Fruit fly (Drosophila melanogaster) whole organism, embryonic: ENCODE measurements around the gene dhd.
A peak's percentile ranks its signal among the peaks of the same experiment; 100 is the strongest.

Source experiments
- Abd-B ChIP-seq: fragments of 200-800 bp; sonication (Bioruptor generic); optimal IDR thresholded peaks from 2 replicates; lab custom pipeline; 2018; ENCODE audit warnings: missing biosample characterization, mild to moderate bottlenecking, missing genetic modification characterization, moderate library complexity
- Asciz ChIP-seq: fragments of 200-800 bp; sonication (Bioruptor generic); optimal IDR thresholded peaks from 2 replicates; lab custom pipeline; 2017; ENCODE audit warnings: missing biosample characterization, mild to moderate bottlenecking, missing genetic modification characterization, missing genetic modification reagents
- Blimp-1 ChIP-seq: fragments of 200-800 bp; sonication (Bioruptor generic); optimal IDR thresholded peaks from 3 replicates; lab custom pipeline; 2018; ENCODE audit warnings: missing biosample characterization, missing genetic modification characterization, mild to moderate bottlenecking, moderate library complexity, missing genetic modification reagents
- CG10147 ChIP-seq: fragments of 200-800 bp; sonication (Bioruptor generic); optimal IDR thresholded peaks from 2 replicates; lab custom pipeline; 2019; ENCODE audit warnings: missing biosample characterization, mild to moderate bottlenecking, missing genetic modification characterization, moderate library complexity
- CG10274 ChIP-seq: fragments of 200-800 bp; sonication (Bioruptor generic); optimal IDR thresholded peaks from 3 replicates; lab custom pipeline; 2017; ENCODE audit warnings: missing biosample characterization, mild to moderate bottlenecking, missing genetic modification characterization
- CG11398 ChIP-seq: fragments of 200-800 bp; sonication (Bioruptor generic); optimal IDR thresholded peaks from 2 replicates; lab custom pipeline; 2016; ENCODE audit warnings: missing biosample characterization, missing genetic modification characterization
- CG13287 ChIP-seq: fragments of 200-800 bp; sonication (Bioruptor generic); IDR thresholded peaks from 2 replicates; pipeline ENCODE4 v1.3.6; 2022; ENCODE audit warnings: missing biosample characterization, missing genetic modification characterization; ENCODE audit not compliant: partially characterized antibody
- CG1602 ChIP-seq: fragments of 200-800 bp; sonication (Bioruptor generic); optimal IDR thresholded peaks from 3 replicates; lab custom pipeline; 2016; ENCODE audit warnings: missing biosample characterization, missing genetic modification characterization
- CG16779 ChIP-seq: fragments of 200-800 bp; sonication (Bioruptor generic); IDR thresholded peaks from 2 replicates; pipeline ENCODE4 v1.3.6; 2022; ENCODE audit warnings: missing biosample characterization, missing genetic modification characterization
- CG16813 ChIP-seq: fragments of 200-800 bp; sonication (Bioruptor generic); IDR thresholded peaks from 3 replicates; pipeline ENCODE4 v1.3.6; 2022; ENCODE audit warnings: missing biosample characterization, missing genetic modification characterization; ENCODE audit not compliant: partially characterized antibody
- CG17612 ChIP-seq: fragments of 200-800 bp; sonication (Bioruptor generic); IDR thresholded peaks from 2 replicates; pipeline ENCODE4 v1.3.6; 2022; ENCODE audit warnings: missing biosample characterization, missing genetic modification characterization
- CG2199 ChIP-seq: fragments of 200-800 bp; sonication (Bioruptor generic); IDR thresholded peaks from 3 replicates; pipeline ENCODE4 v1.3.6; 2022; ENCODE audit warnings: missing biosample characterization, missing genetic modification characterization
- CG3281 ChIP-seq: fragments of 200-800 bp; sonication (Bioruptor generic); optimal IDR thresholded peaks from 3 replicates; lab custom pipeline; 2017; ENCODE audit warnings: missing biosample characterization, mild to moderate bottlenecking, missing genetic modification characterization
- CG3847 ChIP-seq: fragments of 200-800 bp; sonication (Bioruptor generic); IDR thresholded peaks from 2 replicates; pipeline ENCODE4 v1.3.6; 2022; ENCODE audit warnings: missing biosample characterization, missing genetic modification characterization
- CG42726 ChIP-seq: fragments of 200-800 bp; sonication (Bioruptor generic); IDR thresholded peaks from 2 replicates; pipeline ENCODE4 v1.3.6; 2022; ENCODE audit warnings: missing biosample characterization, missing genetic modification characterization; ENCODE audit not compliant: partially characterized antibody
- CG4707 ChIP-seq: fragments of 200-800 bp; sonication (Bioruptor generic); optimal IDR thresholded peaks from 2 replicates; lab custom pipeline; 2018; ENCODE audit warnings: missing biosample characterization, mild to moderate bottlenecking, missing genetic modification characterization, moderate library complexity
- CG6654 ChIP-seq: fragments of 200-800 bp; sonication (Bioruptor generic); optimal IDR thresholded peaks from 2 replicates; lab custom pipeline; 2017; ENCODE audit warnings: missing biosample characterization, mild to moderate bottlenecking, missing genetic modification characterization
- CG6689 ChIP-seq: fragments of 200-800 bp; sonication (Bioruptor generic); IDR thresholded peaks from 2 replicates; pipeline ENCODE4 v1.3.6; 2022; ENCODE audit warnings: missing biosample characterization, missing genetic modification characterization
- CG9437 ChIP-seq: fragments of 200-800 bp; sonication (Bioruptor generic); optimal IDR thresholded peaks from 2 replicates; lab custom pipeline; 2018; ENCODE audit warnings: missing biosample characterization, mild to moderate bottlenecking, missing genetic modification characterization
- Dbx ChIP-seq: fragments of 200-800 bp; sonication (Bioruptor generic); IDR thresholded peaks from 3 replicates; pipeline ENCODE4 v1.3.6; 2022; ENCODE audit warnings: missing biosample characterization, missing genetic modification characterization
- E2f1 ChIP-seq: fragments of 200-800 bp; sonication (Bioruptor generic); IDR thresholded peaks from 2 replicates; pipeline ENCODE4 v1.3.6; 2022; ENCODE audit warnings: missing biosample characterization, missing genetic modification characterization
- ERR ChIP-seq: fragments of 200-800 bp; sonication (Bioruptor generic); optimal IDR thresholded peaks from 2 replicates; lab custom pipeline; 2016; ENCODE audit warnings: missing biosample characterization, missing genetic modification characterization
- Elba2 ChIP-seq: fragments of 200-800 bp; sonication (Bioruptor generic); optimal IDR thresholded peaks from 3 replicates; lab custom pipeline; 2016; ENCODE audit warnings: missing biosample characterization, missing genetic modification characterization
- Gug ChIP-seq: fragments of 200-800 bp; sonication (Bioruptor generic); IDR thresholded peaks from 4 replicates; pipeline ENCODE4 v1.3.6; 2022; ENCODE audit warnings: missing biosample characterization, missing genetic modification characterization
- HmgZ ChIP-seq: fragments of 200-800 bp; sonication (Bioruptor generic); optimal IDR thresholded peaks from 2 replicates; lab custom pipeline; 2018; ENCODE audit warnings: missing biosample characterization, mild to moderate bottlenecking, missing genetic modification characterization
- Hr51 ChIP-seq, 2 experiments: fragments of 200-800 bp; sonication (Bioruptor generic); optimal IDR thresholded peaks; 2 replicates in 1 of 2; 3 replicates in 1 of 2; lab custom pipeline; 2016 to 2018; ENCODE audit warnings: missing biosample characterization in 2 of 2, missing genetic modification characterization in 2 of 2, mild to moderate bottlenecking in 1 of 2, moderate library complexity in 1 of 2
- Jarid2 ChIP-seq: fragments of 200-800 bp; sonication (Bioruptor generic); optimal IDR thresholded peaks from 3 replicates; lab custom pipeline; 2017; ENCODE audit warnings: mild to moderate bottlenecking, missing biosample characterization, missing genetic modification reagents, missing genetic modification characterization
- Kr ChIP-seq: fragments of 200-800 bp; sonication (Bioruptor generic); optimal IDR thresholded peaks from 2 replicates; lab custom pipeline; 2017; ENCODE audit warnings: missing biosample characterization, mild to moderate bottlenecking, missing genetic modification characterization
- Max ChIP-seq: fragments of 200-800 bp; sonication (Bioruptor generic); optimal IDR thresholded peaks from 2 replicates; lab custom pipeline; 2016; ENCODE audit warnings: missing biosample characterization, mild to moderate bottlenecking, missing genetic modification characterization
- Xbp1 ChIP-seq: fragments of 200-800 bp; sonication (Bioruptor generic); optimal IDR thresholded peaks from 3 replicates; lab custom pipeline; 2016; ENCODE audit warnings: missing biosample characterization, mild to moderate bottlenecking, missing genetic modification characterization
- Xrp1 ChIP-seq: fragments of 200-800 bp; sonication (Bioruptor generic); IDR thresholded peaks from 2 replicates; pipeline ENCODE4 v1.3.6; 2022; ENCODE audit warnings: missing biosample characterization, missing genetic modification characterization
- ara ChIP-seq: fragments of 200-800 bp; sonication (Bioruptor generic); IDR thresholded peaks from 2 replicates; pipeline ENCODE4 v1.3.6; 2022; ENCODE audit warnings: missing biosample characterization, missing genetic modification characterization
- bcd ChIP-seq: fragments of 200-800 bp; sonication (Bioruptor generic); optimal IDR thresholded peaks from 2 replicates; lab custom pipeline; 2017; ENCODE audit warnings: missing biosample characterization, mild to moderate bottlenecking, missing genetic modification characterization
- caup ChIP-seq: fragments of 200-800 bp; sonication (Bioruptor generic); optimal IDR thresholded peaks from 3 replicates; lab custom pipeline; 2017; ENCODE audit warnings: missing biosample characterization, mild to moderate bottlenecking, missing genetic modification characterization, moderate library complexity; ENCODE audit not compliant: severe bottlenecking
- chn ChIP-seq: fragments of 200-800 bp; sonication (Bioruptor generic); optimal IDR thresholded peaks from 2 replicates; lab custom pipeline; 2016; ENCODE audit warnings: missing biosample characterization, missing genetic modification characterization
- dan ChIP-seq: fragments of 200-800 bp; sonication (Bioruptor generic); IDR thresholded peaks from 2 replicates; pipeline ENCODE4 v1.3.6; 2022; ENCODE audit warnings: missing biosample characterization, missing genetic modification characterization
- fru ChIP-seq: fragments of >200 bp; optimal IDR thresholded peaks from 2 replicates; lab custom pipeline; 2017
- h ChIP-seq: fragments of >200 bp; optimal IDR thresholded peaks from 2 replicates; lab custom pipeline; 2017
- ham ChIP-seq: fragments of 200-800 bp; sonication (Bioruptor generic); IDR thresholded peaks from 2 replicates; pipeline ENCODE4 v1.3.6; 2022; ENCODE audit warnings: missing biosample characterization, missing genetic modification characterization
- hth ChIP-seq: fragments of >200 bp; optimal IDR thresholded peaks from 2 replicates; lab custom pipeline; 2017; ENCODE audit warnings: inconsistent platforms
- kni ChIP-seq: fragments of 200-800 bp; sonication (Bioruptor generic); optimal IDR thresholded peaks from 3 replicates; lab custom pipeline; 2017; ENCODE audit warnings: mild to moderate bottlenecking, missing biosample characterization, missing genetic modification reagents, missing genetic modification characterization
- lab ChIP-seq: fragments of 200-800 bp; sonication (Bioruptor generic); optimal IDR thresholded peaks from 3 replicates; lab custom pipeline; 2017; ENCODE audit warnings: missing biosample characterization, missing genetic modification characterization, mild to moderate bottlenecking, moderate library complexity, missing genetic modification reagents
- nerfin-2 ChIP-seq: fragments of 200-800 bp; sonication (Bioruptor generic); IDR thresholded peaks from 2 replicates; pipeline ENCODE4 v1.3.6; 2022; ENCODE audit warnings: missing biosample characterization, missing genetic modification characterization; ENCODE audit not compliant: partially characterized antibody
- repo ChIP-seq: fragments of 200-800 bp; sonication (Bioruptor generic); optimal IDR thresholded peaks from 2 replicates; lab custom pipeline; 2016; ENCODE audit warnings: missing biosample characterization, missing genetic modification characterization
- row ChIP-seq: fragments of 200-800 bp; sonication (Bioruptor generic); IDR thresholded peaks from 3 replicates; pipeline ENCODE4 v1.3.6; 2022; ENCODE audit warnings: missing biosample characterization, missing genetic modification characterization
- schlank ChIP-seq: fragments of 200-800 bp; sonication (Bioruptor generic); optimal IDR thresholded peaks from 2 replicates; lab custom pipeline; 2018; ENCODE audit warnings: missing biosample characterization, mild to moderate bottlenecking, missing genetic modification characterization
- sens-2 ChIP-seq: fragments of 200-800 bp; sonication (Bioruptor generic); IDR thresholded peaks from 2 replicates; pipeline ENCODE4 v1.3.6; 2022; ENCODE audit warnings: missing biosample characterization, missing genetic modification characterization
- sim ChIP-seq: fragments of 200-800 bp; sonication (Bioruptor generic); IDR thresholded peaks from 2 replicates; pipeline ENCODE4 v1.3.6; 2022; ENCODE audit warnings: missing biosample characterization, missing genetic modification characterization
- ssp ChIP-seq: fragments of 200-800 bp; sonication (Bioruptor generic); IDR thresholded peaks from 2 replicates; pipeline ENCODE4 v1.3.6; 2022; ENCODE audit warnings: missing biosample characterization, missing genetic modification characterization
- tap ChIP-seq: fragments of 200-800 bp; optimal IDR thresholded peaks from 3 replicates; lab custom pipeline; 2019; ENCODE audit warnings: missing biosample characterization, mild to moderate bottlenecking, missing genetic modification characterization, moderate library complexity
- twi ChIP-seq: fragments of 200-800 bp; optimal IDR thresholded peaks from 2 replicates; lab custom pipeline; 2019; ENCODE audit warnings: missing biosample characterization, mild to moderate bottlenecking, missing genetic modification characterization, moderate library complexity

dhd gene

DNA sequence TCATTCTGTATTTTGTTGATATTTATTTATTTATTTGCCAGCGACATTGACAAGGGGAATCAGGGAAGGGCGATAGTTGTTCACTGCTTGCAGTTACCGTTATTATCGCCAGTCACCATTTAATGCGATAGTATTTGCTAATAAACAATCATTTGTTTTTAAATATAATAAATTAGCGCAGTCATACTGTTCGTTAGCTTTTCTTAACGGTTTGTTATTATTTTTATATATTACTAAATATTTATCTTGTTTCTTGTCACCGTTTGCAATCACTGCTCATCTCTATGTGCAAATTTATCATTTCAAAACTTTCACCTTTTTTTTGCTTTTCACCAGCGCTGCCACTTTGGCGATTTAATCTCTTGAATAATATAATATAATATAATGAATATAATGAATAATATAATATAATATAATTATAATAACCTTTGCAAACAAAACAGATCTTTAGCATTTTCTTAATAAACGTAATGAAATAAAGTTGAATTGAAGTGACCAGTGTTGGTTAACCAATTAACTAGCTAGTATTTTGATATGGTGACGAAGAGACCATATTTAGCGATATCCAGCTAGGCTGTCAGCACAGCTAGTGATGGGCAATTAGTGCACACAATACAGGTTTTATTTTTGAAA is 17.4 kb downstream of the dhd start, which contains the start of the genes CG3309 and XRCC1 (continued):
- TF ChIP-seq Hr51 (GFP tag; optimal IDR thresholded peaks at IDR 0.05; lab: Kevin White, UChicago) (peak in 1 of 2 experiments; percentile 29), fru (lab: Kevin White, UChicago) (no peak), CG1602 (GFP tag; lab: Kevin White, UChicago) (peak; percentile 23), CG9437 (GFP tag; lab: Kevin White, UChicago) (peak; percentile 36), Max (GFP tag; lab: Kevin White, UChicago) (peak; percentile 4), Elba2 (peak; percentile 20), CG10147 (GFP tag; lab: Kevin White, UChicago) (peak; percentile 14), hth (lab: Kevin White, UChicago) (no peak), CG3281 (GFP tag; lab: Kevin White, UChicago) (no peak), HmgZ (no peak), Abd-B (GFP tag; lab: Kevin White, UChicago) (peak; percentile 34), Blimp-1 (GFP tag; lab: Kevin White, UChicago) (peak; percentile 95), row (GFP tag; lab: Robert Waterston, UW) (peak; percentile 93), CG16813 (GFP tag; lab: Robert Waterston, UW) (peak; percentile 96), CG6689 (GFP tag; lab: Robert Waterston, UW) (peak; percentile 68), Kr (no peak), Xrp1 (GFP tag; lab: Robert Waterston, UW) (peak; percentile 52; the same call in 1 of the 2 replicates), Xbp1 (peak; percentile 48), kni (GFP tag; lab: Kevin White, UChicago) (no peak), tap (peak; percentile 6), ERR (GFP tag; lab: Kevin White, UChicago) (no peak), CG42726 (GFP tag; lab: Robert Waterston, UW) (peak; percentile 82), caup (GFP tag; lab: Kevin White, UChicago) (peak; percentile 28), CG3847 (GFP tag; lab: Robert Waterston, UW) (peak; percentile 54), CG16779 (GFP tag; lab: Robert Waterston, UW) (no peak), schlank (tag; lab: Kevin White, UChicago) (no peak), CG4707 (GFP tag; lab: Kevin White, UChicago) (no peak), chn (peak; percentile 19), twi (tag; lab: Kevin White, UChicago) (no peak), CG17612 (GFP tag; lab: Robert Waterston, UW) (no peak), CG11398 (GFP tag; lab: Kevin White, UChicago) (no peak), bcd (GFP tag; lab: Kevin White, UChicago) (peak; percentile 47), CG2199 (no peak)

DNA sequence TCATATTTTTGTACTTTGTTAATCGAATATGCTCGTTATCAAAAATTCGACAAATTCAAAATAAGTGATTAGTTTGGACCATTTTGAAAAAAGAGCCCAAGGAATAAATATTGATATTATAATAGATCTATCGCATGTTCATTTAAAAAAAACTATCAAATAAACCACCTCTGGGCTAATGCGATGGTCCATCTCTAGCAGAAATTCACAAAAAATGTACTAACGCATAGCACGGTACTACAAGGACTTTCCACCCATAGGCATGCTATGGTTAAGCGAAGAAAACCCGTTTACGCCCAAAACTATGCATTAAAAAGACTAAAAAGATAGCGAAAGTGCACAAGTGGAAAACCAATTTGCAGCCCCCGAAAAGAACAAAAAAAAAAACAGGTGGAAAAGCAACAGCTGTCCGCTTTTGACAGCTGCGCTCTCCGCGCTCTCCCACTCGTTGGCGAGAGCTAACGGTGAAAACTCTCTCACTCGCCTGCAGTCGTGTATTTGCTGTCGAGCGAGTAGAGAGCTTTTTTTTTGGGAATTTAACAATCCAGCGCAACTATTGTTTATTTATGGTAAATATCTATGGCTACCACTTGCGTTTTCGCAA is 20.4 kb downstream of the dhd start, which contains the start of gene CanB:
Gene CanB, plus strand, starts transcription at position 241 of the 604 bp plus-strand sequence.
- TF ChIP-seq ham (GFP tag; lab: Robert Waterston, UW) (no peak), ssp (GFP tag; lab: Robert Waterston, UW) (no peak), Gug (GFP tag; lab: Robert Waterston, UW) (no peak), dan (GFP tag; lab: Robert Waterston, UW) (no peak), sim (GFP tag; lab: Robert Waterston, UW) (no peak), Jarid2 (GFP tag; lab: Kevin White, UChicago) (no peak), lab (GFP tag; lab: Kevin White, UChicago) (no peak), repo (GFP tag; lab: Kevin White, UChicago) (no peak), ara (GFP tag; lab: Robert Waterston, UW) (no peak), Dbx (GFP tag; lab: Robert Waterston, UW) (no peak), sens-2 (GFP tag; lab: Robert Waterston, UW) (no peak), Asciz (GFP tag; lab: Kevin White, UChicago) (no peak), CG13287 (GFP tag; lab: Robert Waterston, UW) (peak; percentile 67), h (lab: Kevin White, UChicago) (no peak), nerfin-2 (GFP tag; lab: Robert Waterston, UW) (no peak; the same call in 1 of the 2 replicates), CG10274 (no peak), CG6654 (GFP tag; lab: Kevin White, UChicago) (no peak), E2f1 (GFP tag; lab: Robert Waterston, UW) (no peak)
